Worm (Caenorhabditis elegans) whole organism, young adult: ENCODE measurements around the gene dmsr-6.

ENCODE experiments used
- D2030.7 ChIP-seq: fragments of 200-800 bp; sonication (Bioruptor generic); IDR thresholded peaks from 2 replicates; pipeline ENCODE4 v1.3.6; 2022; ENCODE audit warnings: missing genetic modification reagents, missing genetic modification characterization, missing compliant biosample characterization
- F10E7.11 ChIP-seq: sonication (generic microtip); optimal IDR thresholded peaks from 2 replicates; lab custom pipeline; 2017; ENCODE audit warnings: mild to moderate bottlenecking, missing genetic modification characterization, moderate library complexity, missing compliant biosample characterization
- atf-7 ChIP-seq: sonication (generic microtip); optimal IDR thresholded peaks from 2 replicates; lab custom pipeline; 2017; ENCODE audit warnings: mild to moderate bottlenecking, missing genetic modification characterization, missing compliant biosample characterization
- unc-62 ChIP-seq: fragments of 150-350 bp; optimal IDR thresholded peaks from 2 replicates; lab custom pipeline; 2014; ENCODE audit warnings: missing biosample characterization, missing genetic modification reagents, missing genetic modification characterization
- zfh-2 ChIP-seq: fragments of 200-800 bp; sonication (Bioruptor generic); conservative IDR thresholded peaks from 2 replicates; pipeline ENCODE4 v1.3.6; 2022; ENCODE audit warnings: missing genetic modification reagents, missing genetic modification characterization, missing compliant biosample characterization

ce11 chrII:14408312-14408711 is 47.1 kb upstream of the dmsr-6 start, which contains the start of gene F26H11.4:
- TF ChIP-seq D2030.7 (GFP tag; lab: Robert Waterston, UW) (no peak), unc-62 (GFP tag; lab: Kevin White, UChicago) (no peak), F10E7.11 (tag; lab: Kevin White, UChicago) (no peak), atf-7 (tag; lab: Kevin White, UChicago) (no peak), zfh-2 (no peak)
